Worm (Caenorhabditis elegans): ENCODE results near the gene H06A10.1.

The H06A10.1 gene

ce11 chrX:13502282-13502681 lies 5.1 kb upstream of the H06A10.1 start (continued):
- TF ChIP-seq daf-19 (GFP tag; conservative IDR thresholded peaks at IDR 0.05) (no peak), lin-13 (GFP tag; optimal IDR thresholded peaks at IDR 0.05) (no peak), nhr-11 (tag; optimal IDR thresholded peaks at IDR 0.05) (no peak), pha-4 (GFP tag; IDR thresholded peaks at IDR 0.05) (no peak), pha-4 (tag; optimal IDR thresholded peaks at IDR 0.05) (no peak), unc-130 (GFP tag; optimal IDR thresholded peaks at IDR 0.05) (no peak), Y5F2A.4 (GFP tag; optimal IDR thresholded peaks at IDR 0.05) (no peak), hmg-1.1 (GFP tag; IDR thresholded peaks at IDR 0.05) (peak; percentile 73), ceh-32 (tag; optimal IDR thresholded peaks at IDR 0.05; ENCODE audit: poor library complexity) (no peak), ztf-7 (tag; optimal IDR thresholded peaks at IDR 0.05) (no peak), dmd-6 (GFP tag; IDR thresholded peaks at IDR 0.05) (no peak), lsy-2 (tag; optimal IDR thresholded peaks at IDR 0.05) (peak in 1 of 2 experiments; percentile 7), snpc-4 (tag; optimal IDR thresholded peaks at IDR 0.05) (no peak), zip-11 (GFP tag; IDR thresholded peaks at IDR 0.05) (no peak), ztf-11 (tag; optimal IDR thresholded peaks at IDR 0.05) (no peak)

ce11 chrX:13503839-13504238 lies 3.5 kb upstream of the H06A10.1 start:
- TF ChIP-seq vab-7 (GFP tag; IDR thresholded peaks at IDR 0.05) (no peak), T20F7.1 (GFP tag; optimal IDR thresholded peaks at IDR 0.05) (no peak), nhr-111 (GFP tag; optimal IDR thresholded peaks at IDR 0.05) (no peak), set-16 (GFP tag; IDR thresholded peaks at IDR 0.05) (no peak), nhr-41 (GFP tag; IDR thresholded peaks at IDR 0.05) (no peak), ztf-11 (tag; optimal IDR thresholded peaks at IDR 0.05) (no peak), sdz-12 (GFP tag; optimal IDR thresholded peaks at IDR 0.05) (no peak), nhr-6 (tag; optimal IDR thresholded peaks at IDR 0.05) (no peak), hmg-1.1 (GFP tag; IDR thresholded peaks at IDR 0.05) (no peak), ceh-82 (tag; optimal IDR thresholded peaks at IDR 0.05) (no peak), zip-11 (GFP tag; IDR thresholded peaks at IDR 0.05) (no peak), daf-8 (GFP tag; IDR thresholded peaks at IDR 0.05) (no peak), lsy-2 (tag; optimal IDR thresholded peaks at IDR 0.05) (no peak), tra-1 (GFP tag; IDR thresholded peaks at IDR 0.05) (no peak), ceh-32 (tag; optimal IDR thresholded peaks at IDR 0.05; ENCODE audit: poor library complexity) (no peak), rbr-2 (tag; optimal IDR thresholded peaks at IDR 0.05) (no peak), cey-2 (tag; optimal IDR thresholded peaks at IDR 0.05; ENCODE audit: borderline replicate concordance, insufficient read depth) (no peak), D1046.2 (GFP tag; IDR thresholded peaks at IDR 0.05) (no peak), spr-1 (tag; optimal IDR thresholded peaks at IDR 0.05) (no peak)

- TF ChIP-seq nhr-42 (GFP tag; IDR thresholded peaks at IDR 0.05) (no peak), daf-16 (GFP tag; optimal IDR thresholded peaks at IDR 0.05) (no peak), daf-16 (tag; optimal IDR thresholded peaks at IDR 0.05) (no peak), fkh-10 (GFP tag; optimal IDR thresholded peaks at IDR 0.05) (peak; percentile 25), unc-62 (GFP tag; optimal IDR thresholded peaks at IDR 0.05 in 1 of 2) (peak in 1 of 2 experiments; percentile 52), unc-62 (tag; optimal IDR thresholded peaks at IDR 0.05) (no peak), duxl-1 (tag; optimal IDR thresholded peaks at IDR 0.05; ENCODE audit: poor library complexity) (no peak), php-3 (GFP tag; IDR thresholded peaks at IDR 0.05) (no peak), ztf-7 (tag; optimal IDR thresholded peaks at IDR 0.05) (no peak), T20F7.1 (GFP tag; optimal IDR thresholded peaks at IDR 0.05) (no peak), aly-2 (tag; optimal IDR thresholded peaks at IDR 0.05) (no peak), snpc-4 (tag; optimal IDR thresholded peaks at IDR 0.05) (no peak), ZK337.2 (GFP tag; IDR thresholded peaks at IDR 0.05) (no peak), nhr-6 (tag; optimal IDR thresholded peaks at IDR 0.05) (no peak), attf-4 (tag; optimal IDR thresholded peaks at IDR 0.05) (no peak), pha-4 (GFP tag; IDR thresholded peaks at IDR 0.05) (no peak), pha-4 (tag; optimal IDR thresholded peaks at IDR 0.05) (no peak), ZK546.5 (tag; optimal IDR thresholded peaks at IDR 0.05) (no peak), dpl-1 (GFP tag; optimal IDR thresholded peaks at IDR 0.05) (no peak)
Measured at ce11 chrX:13505201-13505600, 2.1 kb upstream of the H06A10.1 start.
